Fruit fly (Drosophila melanogaster) whole organism, prepupa: Measurements from ENCODE around the gene CG17637.

Experiments used
- CG10631 ChIP-seq: fragments of 200-800 bp; sonication (Bioruptor generic); optimal IDR thresholded peaks from 2 replicates; lab custom pipeline; 2016; ENCODE audit warnings: missing biosample characterization, missing genetic modification characterization
- CG10669 ChIP-seq: fragments of 200-800 bp; sonication (Bioruptor generic); optimal IDR thresholded peaks from 3 replicates; lab custom pipeline; 2018; ENCODE audit warnings: missing biosample characterization, mild to moderate bottlenecking, missing genetic modification characterization, moderate library complexity
- CG11902 ChIP-seq: fragments of 200-800 bp; sonication (Bioruptor generic); optimal IDR thresholded peaks from 3 replicates; lab custom pipeline; 2016; ENCODE audit warnings: missing biosample characterization, missing genetic modification characterization
- CG15336 ChIP-seq: fragments of 200-800 bp; sonication (Bioruptor generic); IDR thresholded peaks from 2 replicates; pipeline ENCODE4 v1.3.6; 2022; ENCODE audit warnings: missing biosample characterization, missing genetic modification characterization
- CG1621 ChIP-seq: fragments of 200-800 bp; sonication (Bioruptor generic); optimal IDR thresholded peaks from 3 replicates; lab custom pipeline; 2018; ENCODE audit warnings: missing biosample characterization, mild to moderate bottlenecking, missing genetic modification characterization
- CG31627 ChIP-seq: fragments of 200-800 bp; sonication (Bioruptor generic); optimal IDR thresholded peaks from 3 replicates; lab custom pipeline; 2016; ENCODE audit warnings: missing biosample characterization, missing genetic modification characterization
- CG4318 ChIP-seq: fragments of 200-800 bp; sonication (Bioruptor generic); optimal IDR thresholded peaks from 3 replicates; lab custom pipeline; 2017; ENCODE audit warnings: missing biosample characterization, mild to moderate bottlenecking, missing genetic modification characterization
- CG6276 ChIP-seq: fragments of 200-800 bp; sonication (Bioruptor generic); optimal IDR thresholded peaks from 2 replicates; lab custom pipeline; 2017; ENCODE audit warnings: missing biosample characterization, mild to moderate bottlenecking, missing genetic modification characterization
- CG6792 ChIP-seq: fragments of 200-800 bp; sonication (Bioruptor generic); optimal IDR thresholded peaks from 3 replicates; lab custom pipeline; 2016; ENCODE audit warnings: missing biosample characterization, missing genetic modification characterization
- CG6808 ChIP-seq: fragments of 200-800 bp; sonication (Bioruptor generic); optimal IDR thresholded peaks from 3 replicates; lab custom pipeline; 2017; ENCODE audit warnings: missing biosample characterization, missing genetic modification characterization, mild to moderate bottlenecking, moderate library complexity, missing genetic modification reagents
- CG7368 ChIP-seq: fragments of 200-800 bp; sonication (Bioruptor generic); optimal IDR thresholded peaks from 3 replicates; lab custom pipeline; 2016; ENCODE audit warnings: missing biosample characterization, missing genetic modification characterization
- CG8319 ChIP-seq: fragments of 200-800 bp; sonication (Bioruptor generic); optimal IDR thresholded peaks from 3 replicates; lab custom pipeline; 2016; ENCODE audit warnings: missing biosample characterization, missing genetic modification characterization
- CG8632 ChIP-seq: fragments of 200-800 bp; sonication (Bioruptor generic); optimal IDR thresholded peaks from 3 replicates; lab custom pipeline; 2016; ENCODE audit warnings: missing biosample characterization, missing genetic modification characterization
- Eip78C ChIP-seq: fragments of 200-800 bp; sonication (Bioruptor generic); peaks from one replicate; lab custom pipeline; 2016; ENCODE audit warnings: missing biosample characterization, missing genetic modification characterization
- Hr38 ChIP-seq: sonication (Bioruptor generic); optimal IDR thresholded peaks from 2 replicates; lab custom pipeline; 2016; ENCODE audit warnings: missing biosample characterization, missing genetic modification characterization
- Hr39 ChIP-seq: fragments of 200-800 bp; sonication (Bioruptor generic); optimal IDR thresholded peaks from 2 replicates; lab custom pipeline; 2016; ENCODE audit warnings: missing biosample characterization, missing genetic modification characterization
- Lpt ChIP-seq: fragments of 200-800 bp; sonication (Bioruptor generic); optimal IDR thresholded peaks from 3 replicates; lab custom pipeline; 2016; ENCODE audit warnings: missing biosample characterization, missing genetic modification characterization
- OdsH ChIP-seq: fragments of 200-800 bp; sonication (Bioruptor generic); optimal IDR thresholded peaks from 3 replicates; lab custom pipeline; 2016; ENCODE audit warnings: missing biosample characterization, missing genetic modification characterization
- achi ChIP-seq: fragments of 200-800 bp; sonication (Bioruptor generic); optimal IDR thresholded peaks from 3 replicates; lab custom pipeline; 2016; ENCODE audit warnings: missing biosample characterization, missing genetic modification characterization
- acj6 ChIP-seq: fragments of 200-800 bp; sonication (Bioruptor generic); optimal IDR thresholded peaks from 3 replicates; lab custom pipeline; 2016; ENCODE audit warnings: missing biosample characterization, missing genetic modification characterization
- dac ChIP-seq: fragments of 200-800 bp; sonication (Bioruptor generic); optimal IDR thresholded peaks from 2 replicates; lab custom pipeline; 2017; ENCODE audit warnings: missing biosample characterization, mild to moderate bottlenecking, missing genetic modification characterization
- eg ChIP-seq: fragments of 200-800 bp; sonication (Bioruptor generic); IDR thresholded peaks from 3 replicates; pipeline ENCODE4 v1.3.6; 2022; ENCODE audit warnings: missing biosample characterization, missing genetic modification characterization
- esn ChIP-seq: fragments of 200-800 bp; sonication (Bioruptor generic); optimal IDR thresholded peaks from 2 replicates; lab custom pipeline; 2016; ENCODE audit warnings: missing biosample characterization, mild to moderate bottlenecking, missing genetic modification characterization, moderate library complexity
- fkh ChIP-seq: fragments of 200-800 bp; sonication (Bioruptor generic); optimal IDR thresholded peaks from 3 replicates; lab custom pipeline; 2017; ENCODE audit warnings: missing biosample characterization, mild to moderate bottlenecking, missing genetic modification characterization, moderate library complexity
- lz ChIP-seq: fragments of 200-800 bp; sonication (Bioruptor generic); optimal IDR thresholded peaks from 3 replicates; lab custom pipeline; 2016; ENCODE audit warnings: missing biosample characterization, missing genetic modification characterization
- net ChIP-seq: fragments of 200-800 bp; sonication (Bioruptor generic); optimal IDR thresholded peaks from 3 replicates; lab custom pipeline; 2016; ENCODE audit warnings: missing biosample characterization, missing genetic modification characterization
- salr ChIP-seq, 2 experiments: fragments of 200-800 bp; sonication (Bioruptor generic); optimal IDR thresholded peaks; 3 replicates each; lab custom pipeline; 2016 to 2018; ENCODE audit warnings: missing biosample characterization in 2 of 2, missing genetic modification characterization in 2 of 2, mild to moderate bottlenecking in 1 of 2
- ss ChIP-seq, 2 experiments: fragments of 200-800 bp; sonication (Bioruptor generic); optimal IDR thresholded peaks; 2 replicates in 1 of 2; 3 replicates in 1 of 2; lab custom pipeline; 2017 to 2018; ENCODE audit warnings: mild to moderate bottlenecking in 2 of 2, missing biosample characterization in 2 of 2, missing genetic modification characterization in 2 of 2, moderate library complexity in 1 of 2
- svp ChIP-seq: fragments of 200-800 bp; sonication (Bioruptor generic); peaks from one replicate; lab custom pipeline; 2016; ENCODE audit warnings: missing biosample characterization, missing genetic modification characterization
- vri ChIP-seq: fragments of 200-800 bp; sonication (Bioruptor generic); optimal IDR thresholded peaks from 3 replicates; lab custom pipeline; 2016; ENCODE audit warnings: missing biosample characterization, mild to moderate bottlenecking, missing genetic modification characterization

Gene CG17637

dm6 chr3L:20526196-20526740 lies 22.3 kb downstream of the CG17637 start, which contains the start of gene Nubp2 (continued):
- TF ChIP-seq CG6808 (peak; percentile 90), fkh (peak; percentile 95), eg (GFP tag; lab: Robert Waterston, UW) (peak; percentile 95), Hr38 (GFP tag; lab: Kevin White, UChicago) (peak; percentile 47), dac (GFP tag; lab: Kevin White, UChicago) (peak; percentile 88), CG15336 (GFP tag; lab: Robert Waterston, UW) (peak; percentile 91), acj6 (GFP tag; lab: Kevin White, UChicago) (peak; percentile 97), salr (GFP tag; optimal IDR thresholded peaks at IDR 0.05; lab: Kevin White, UChicago) (peak; percentile 85 to 93), CG6276 (GFP tag; lab: Kevin White, UChicago) (peak; percentile 88)

DNA sequence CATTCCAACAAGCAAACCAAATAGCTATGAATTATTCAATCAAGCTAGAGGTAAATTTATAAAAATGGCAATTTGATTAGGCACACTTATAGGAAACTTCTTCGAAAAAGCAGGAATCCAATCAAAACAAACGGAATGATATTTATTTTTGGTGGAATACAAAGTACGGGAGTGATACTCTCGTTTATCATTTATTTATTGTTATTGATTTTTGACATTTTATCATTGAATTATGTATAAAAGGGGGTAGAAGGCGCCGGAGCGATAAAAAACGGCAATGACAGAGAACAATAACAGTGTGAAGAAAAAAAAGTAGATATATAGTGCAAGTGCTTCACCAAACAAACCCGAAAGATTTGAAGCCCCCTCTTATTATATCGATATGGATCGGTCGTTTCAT lies 25.9 kb downstream of the CG17637 start:
- no peak for TF ChIP-seq dac (GFP tag; lab: Kevin White, UChicago)
- no peak for TF ChIP-seq CG8632 (GFP tag; lab: Kevin White, UChicago)
- TF ChIP-seq CG31627, result no peak
- TF ChIP-seq CG10631 (GFP tag; lab: Kevin White, UChicago), result no peak
- no peak for TF ChIP-seq OdsH
- no peak for TF ChIP-seq CG6276 (GFP tag; lab: Kevin White, UChicago)
- no peak for TF ChIP-seq CG7368
- TF ChIP-seq CG8319 (GFP tag; lab: Kevin White, UChicago), result no peak
- no peak for TF ChIP-seq esn (GFP tag; lab: Kevin White, UChicago)
- no peak for TF ChIP-seq CG1621 (tag; lab: Kevin White, UChicago)

- TF ChIP-seq CG10669 (GFP tag; lab: Kevin White, UChicago), result no peak
- peak; percentile 31 for TF ChIP-seq fkh
- peak in 1 of 2 experiments; percentile 24 for TF ChIP-seq ss (GFP tag; optimal IDR thresholded peaks at IDR 0.05; lab: Kevin White, UChicago)
- TF ChIP-seq esn (GFP tag; lab: Kevin White, UChicago), result no peak
- no peak for TF ChIP-seq Hr39
- TF ChIP-seq net (GFP tag; lab: Kevin White, UChicago), result no peak
- TF ChIP-seq CG6792 (GFP tag; lab: Kevin White, UChicago), result no peak
- TF ChIP-seq Eip78C (GFP tag; lab: Kevin White, UChicago), result peak; percentile 40
- peak; percentile 74 for TF ChIP-seq svp
- no peak for TF ChIP-seq CG4318 (GFP tag; lab: Kevin White, UChicago)
These were observed 26.6 kb downstream of the CG17637 start for dm6 chr3L:20530347-20531177.

DNA sequence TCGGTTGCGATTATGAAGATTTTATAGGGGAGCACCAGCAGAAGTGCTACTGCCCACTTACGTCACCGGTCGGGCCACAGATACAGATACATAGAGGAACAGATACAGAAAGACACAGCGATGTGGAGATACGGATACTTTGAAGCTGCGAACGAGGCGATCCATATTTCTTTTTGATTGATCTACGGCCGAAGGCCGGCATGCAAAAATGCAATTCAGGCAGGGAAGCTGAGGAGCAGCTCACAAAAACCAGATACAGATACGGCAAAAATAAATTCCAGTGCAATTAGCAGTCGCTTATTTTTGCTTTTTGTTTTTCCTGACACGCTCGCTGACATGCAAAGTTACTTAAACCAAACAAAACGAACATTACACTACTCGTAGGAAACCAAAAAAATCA lies 27.3 kb downstream of the CG17637 start:
- TF ChIP-seq ss (GFP tag; optimal IDR thresholded peaks at IDR 0.05; lab: Kevin White, UChicago) (peak in 1 of 2 experiments; percentile 70), svp (peak; percentile 89), Hr39 (no peak)

DNA sequence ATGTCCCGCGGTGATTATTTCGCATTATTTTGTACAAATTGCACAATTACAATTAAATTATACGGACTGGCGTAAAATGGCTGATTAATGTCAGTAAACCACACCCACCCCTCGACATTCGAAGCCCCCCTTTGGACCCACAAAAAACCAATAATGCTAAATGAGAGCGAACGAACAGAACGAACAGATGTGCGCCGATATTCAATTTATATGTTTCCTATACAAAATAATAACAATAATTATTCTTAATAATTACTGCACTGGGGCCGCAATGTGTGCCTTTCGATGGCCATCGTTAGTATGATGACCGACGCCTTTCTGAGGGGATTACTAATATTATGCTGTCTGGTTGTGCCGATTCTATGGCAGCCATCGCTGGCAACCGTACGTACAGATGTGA lies 29.4 kb downstream of the CG17637 start, which contains the start of gene CG13250:
Gene CG13250, plus strand, starts transcription at position 301 of the 400 bp plus-strand sequence.
- TF ChIP-seq Hr39, result no peak
- TF ChIP-seq Lpt (GFP tag; lab: Kevin White, UChicago), result no peak
- TF ChIP-seq vri (GFP tag; lab: Kevin White, UChicago), result no peak
- TF ChIP-seq achi, result no peak
- no peak for TF ChIP-seq lz
- no peak for TF ChIP-seq CG10669 (GFP tag; lab: Kevin White, UChicago)
- TF ChIP-seq CG11902, result no peak
